Worm (Caenorhabditis elegans) whole organism, young adult: ENCODE results near the gene C48B4.9.

ENCODE experiments used
- F10E7.11 ChIP-seq: sonication (generic microtip); optimal IDR thresholded peaks from 2 replicates; lab custom pipeline; 2017; ENCODE audit warnings: mild to moderate bottlenecking, missing genetic modification characterization, moderate library complexity, missing compliant biosample characterization
- Y95B8A.8 ChIP-seq: fragments of 200-800 bp; sonication (Bioruptor generic); IDR thresholded peaks from 2 replicates; pipeline ENCODE4 v1.3.6; 2022; ENCODE audit warnings: missing genetic modification reagents, missing genetic modification characterization, missing compliant biosample characterization
- ceh-100 ChIP-seq: fragments of 200-800 bp; sonication (Bioruptor generic); IDR thresholded peaks from 2 replicates; pipeline ENCODE4 v1.3.6; 2022; ENCODE audit warnings: missing genetic modification reagents, missing genetic modification characterization, missing compliant biosample characterization
- hlh-12 ChIP-seq: sonication (generic microtip); optimal IDR thresholded peaks from 2 replicates; lab custom pipeline; 2016; ENCODE audit warnings: missing genetic modification characterization, missing compliant biosample characterization
- nhr-27 ChIP-seq: fragments of 200-800 bp; sonication (Bioruptor generic); optimal IDR thresholded peaks from 2 replicates; lab custom pipeline; 2018; ENCODE audit warnings: mild to moderate bottlenecking, missing genetic modification characterization, moderate library complexity, missing compliant biosample characterization
- nhr-90 ChIP-seq: sonication (generic microtip); optimal IDR thresholded peaks from 2 replicates; lab custom pipeline; 2016; ENCODE audit warnings: missing genotype, mild to moderate bottlenecking, missing genetic modification characterization, missing compliant biosample characterization

ce11 chrIII:9558463-9558862, 4.7 kb downstream of the C48B4.9 start, which contains the start of gene C48B4.6:
- TF ChIP-seq ceh-100 (GFP tag; lab: Robert Waterston, UW): no peak
- no peak for TF ChIP-seq Y95B8A.8 (GFP tag; lab: Robert Waterston, UW)
- no peak for TF ChIP-seq F10E7.11 (tag; lab: Kevin White, UChicago)
- TF ChIP-seq hlh-12: no peak
- no peak for TF ChIP-seq nhr-90
- no peak for TF ChIP-seq nhr-27 (tag; lab: Kevin White, UChicago)
